Worm (Caenorhabditis elegans) whole organism, L4 larva: Measurements from ENCODE around the gene col-124.

Experiments
- F26F4.8 ChIP-seq: fragments of 200-800 bp; sonication (Bioruptor generic); conservative IDR thresholded peaks from 2 replicates; pipeline ENCODE4 v1.3.6; 2022; ENCODE audit warnings: missing genetic modification characterization, missing compliant biosample characterization
- F37D6.2 ChIP-seq: sonication (generic microtip); optimal IDR thresholded peaks from 2 replicates; lab custom pipeline; 2016; ENCODE audit warnings: mild to moderate bottlenecking, missing genetic modification characterization, missing compliant biosample characterization
- R02D3.7 ChIP-seq: fragments of 150-350 bp; sonication (generic microtip); optimal IDR thresholded peaks from 3 replicates; lab custom pipeline; 2014; ENCODE audit warnings: missing biosample characterization, missing genetic modification characterization
- Y5F2A.4 ChIP-seq: fragments of 200-800 bp; sonication (Bioruptor generic); optimal IDR thresholded peaks from 2 replicates; lab custom pipeline; 2018; ENCODE audit warnings: mild to moderate bottlenecking, missing genetic modification characterization, missing compliant biosample characterization
- ZK546.5 ChIP-seq, 2 experiments: sonication (generic microtip); optimal IDR thresholded peaks; 2 replicates each; lab custom pipeline; 2017; ENCODE audit warnings: missing biosample characterization in 2 of 2, missing genetic modification characterization in 2 of 2
- ama-1 ChIP-seq: fragments of 150-350 bp; optimal IDR thresholded peaks from 2 replicates; lab custom pipeline; 2014; ENCODE audit warnings: inconsistent platforms, mixed read lengths
- arid-1 ChIP-seq: fragments of 200-800 bp; sonication (Bioruptor generic); conservative IDR thresholded peaks from 2 replicates; pipeline ENCODE4 v1.3.6; 2022; ENCODE audit warnings: missing genetic modification reagents, missing genetic modification characterization, missing compliant biosample characterization
- attf-4 ChIP-seq: sonication (generic microtip); optimal IDR thresholded peaks from 3 replicates; lab custom pipeline; 2017; ENCODE audit warnings: missing biosample characterization, missing genetic modification characterization
- ceh-20 ChIP-seq: fragments of 200-800 bp; sonication (Bioruptor generic); IDR thresholded peaks from 2 replicates; pipeline ENCODE4 v1.3.6; 2022; ENCODE audit warnings: missing genetic modification reagents, missing genetic modification characterization, missing compliant biosample characterization
- ceh-32 ChIP-seq: sonication (generic microtip); optimal IDR thresholded peaks from 2 replicates; lab custom pipeline; 2016; ENCODE audit warnings: mild to moderate bottlenecking, missing genetic modification characterization, missing compliant biosample characterization; ENCODE audit not compliant: poor library complexity
- ceh-82 ChIP-seq: sonication (generic microtip); optimal IDR thresholded peaks from 2 replicates; lab custom pipeline; 2017; ENCODE audit warnings: missing biosample characterization, missing genetic modification characterization
- ces-1 ChIP-seq: fragments of 150-350 bp; sonication (generic microtip); optimal IDR thresholded peaks from 4 replicates; lab custom pipeline; 2014; ENCODE audit warnings: missing biosample characterization, missing genetic modification reagents, missing genetic modification characterization
- ctbp-1 ChIP-seq: fragments of 200-800 bp; sonication (Bioruptor generic); IDR thresholded peaks from 2 replicates; pipeline ENCODE4 v1.3.6; 2022; ENCODE audit warnings: missing genetic modification reagents, missing genetic modification characterization, missing compliant biosample characterization
- daf-12 ChIP-seq: fragments of 150-350 bp; optimal IDR thresholded peaks from 2 replicates; lab custom pipeline; 2014; ENCODE audit warnings: missing biosample characterization, missing genetic modification reagents, missing genetic modification characterization
- daf-16 ChIP-seq, 3 experiments: sonication (generic microtip); optimal IDR thresholded peaks; 2 replicates each; lab custom pipeline; 2016 to 2017; ENCODE audit warnings: missing genetic modification characterization in 3 of 3, missing genetic modification reagents in 3 of 3, mild to moderate bottlenecking in 2 of 3, missing compliant biosample characterization in 2 of 3, missing biosample characterization in 1 of 3, moderate library complexity in 1 of 3
- dmd-8 ChIP-seq: fragments of 200-800 bp; sonication (Bioruptor generic); IDR thresholded peaks from 2 replicates; pipeline ENCODE4 v1.3.6; 2022; ENCODE audit warnings: missing genetic modification characterization, missing compliant biosample characterization
- dpl-1 ChIP-seq: fragments of 150-350 bp; optimal IDR thresholded peaks from 2 replicates; lab custom pipeline; 2014; ENCODE audit warnings: missing biosample characterization, missing genetic modification reagents, missing genetic modification characterization
- duxl-1 ChIP-seq: sonication (generic microtip); optimal IDR thresholded peaks from 2 replicates; lab custom pipeline; 2016; ENCODE audit warnings: mild to moderate bottlenecking, missing genetic modification characterization, moderate library complexity, missing compliant biosample characterization; ENCODE audit not compliant: poor library complexity
- dve-1 ChIP-seq: sonication (generic microtip); optimal IDR thresholded peaks from 2 replicates; lab custom pipeline; 2017; ENCODE audit warnings: antibody characterized with exemption, mild to moderate bottlenecking, missing genetic modification characterization, missing compliant biosample characterization; ENCODE audit not compliant: insufficient read depth
- hlh-11 ChIP-seq: fragments of 200-800 bp; sonication (Bioruptor generic); optimal IDR thresholded peaks from 2 replicates; lab custom pipeline; 2018; ENCODE audit warnings: mild to moderate bottlenecking, missing genetic modification characterization, missing compliant biosample characterization
- hlh-30 ChIP-seq: sonication (generic microtip); optimal IDR thresholded peaks from 2 replicates; lab custom pipeline; 2017; ENCODE audit warnings: antibody characterized with exemption, mild to moderate bottlenecking, missing genetic modification characterization, missing compliant biosample characterization; ENCODE audit not compliant: insufficient read depth
- hmg-1.1 ChIP-seq: fragments of 200-800 bp; sonication (Bioruptor generic); IDR thresholded peaks from 2 replicates; pipeline ENCODE4 v1.3.6; 2022; ENCODE audit warnings: missing genetic modification reagents, missing genetic modification characterization, missing compliant biosample characterization
- lim-7 ChIP-seq: fragments of 200-800 bp; sonication (Bioruptor generic); IDR thresholded peaks from 2 replicates; pipeline ENCODE4 v1.3.6; 2022; ENCODE audit warnings: missing genetic modification characterization, missing compliant biosample characterization
- lin-1 ChIP-seq: fragments of 200-800 bp; sonication (Bioruptor generic); IDR thresholded peaks from 2 replicates; pipeline ENCODE4 v1.3.6; 2022; ENCODE audit warnings: missing genetic modification reagents, missing genetic modification characterization, missing compliant biosample characterization
- lin-13 ChIP-seq: fragments of 150-350 bp; optimal IDR thresholded peaks from 2 replicates; lab custom pipeline; 2014; ENCODE audit warnings: missing biosample characterization, missing genetic modification reagents, missing genetic modification characterization
- lin-15B ChIP-seq: fragments of 150-350 bp; sonication (generic microtip); optimal IDR thresholded peaks from 3 replicates; lab custom pipeline; 2014; ENCODE audit warnings: missing biosample characterization, missing genetic modification characterization
- lin-39 ChIP-seq: fragments of 150-350 bp; optimal IDR thresholded peaks from 2 replicates; lab custom pipeline; 2014; ENCODE audit warnings: missing biosample characterization, missing genetic modification reagents, missing genetic modification characterization
- lir-3 ChIP-seq: sonication (generic microtip); optimal IDR thresholded peaks from 2 replicates; lab custom pipeline; 2016; ENCODE audit warnings: mild to moderate bottlenecking, missing genetic modification characterization, missing compliant biosample characterization
- lsy-2 ChIP-seq, 2 experiments: fragments of 150-350 bp in 1 of 2; sonication (generic microtip) in 1 of 2; optimal IDR thresholded peaks; 2 replicates each; lab custom pipeline; 2014 to 2017; ENCODE audit warnings: missing biosample characterization in 2 of 2, missing genetic modification characterization in 2 of 2
- madf-5 ChIP-seq, 2 experiments: fragments of 200-800 bp; sonication (Bioruptor generic); IDR thresholded peaks; 2 replicates each; pipeline ENCODE4 v1.3.6; 2022; ENCODE audit warnings: missing compliant biosample characterization in 2 of 2, missing genetic modification characterization in 2 of 2
- madf-9 ChIP-seq: fragments of 200-800 bp; sonication (Bioruptor generic); conservative IDR thresholded peaks from 2 replicates; pipeline ENCODE4 v1.3.6; 2022; ENCODE audit warnings: missing genetic modification reagents, missing genetic modification characterization, missing compliant biosample characterization
- mdt-29 ChIP-seq: fragments of 200-800 bp; sonication (Bioruptor generic); IDR thresholded peaks from 2 replicates; pipeline ENCODE4 v1.3.6; 2022; ENCODE audit warnings: missing genetic modification reagents, missing genetic modification characterization, missing compliant biosample characterization
- mes-2 ChIP-seq: sonication (generic microtip); optimal IDR thresholded peaks from 2 replicates; lab custom pipeline; 2016; ENCODE audit warnings: missing genotype, mild to moderate bottlenecking, missing genetic modification characterization, missing compliant biosample characterization; ENCODE audit not compliant: poor library complexity, severe bottlenecking
- mxl-2 ChIP-seq: fragments of 200-800 bp; sonication (Bioruptor generic); conservative IDR thresholded peaks from 2 replicates; pipeline ENCODE4 v1.3.6; 2022; ENCODE audit warnings: missing genetic modification reagents, missing genetic modification characterization, missing compliant biosample characterization
- mxl-3 ChIP-seq: fragments of 200-800 bp; sonication (Bioruptor generic); optimal IDR thresholded peaks from 2 replicates; lab custom pipeline; 2018; ENCODE audit warnings: mild to moderate bottlenecking, missing genetic modification characterization, missing compliant biosample characterization
- nhr-10 ChIP-seq: fragments of 150-350 bp; optimal IDR thresholded peaks from 2 replicates; lab custom pipeline; 2014; ENCODE audit warnings: missing biosample characterization, missing genetic modification characterization
- nhr-42 ChIP-seq: fragments of 200-800 bp; sonication (Bioruptor generic); IDR thresholded peaks from 2 replicates; pipeline ENCODE4 v1.3.6; 2022; ENCODE audit warnings: missing genetic modification characterization, missing compliant biosample characterization
- nhr-6 ChIP-seq: fragments of 150-350 bp; optimal IDR thresholded peaks from 2 replicates; lab custom pipeline; 2014; ENCODE audit warnings: missing biosample characterization, missing genetic modification characterization
- nhr-77 ChIP-seq: fragments of 150-350 bp; optimal IDR thresholded peaks from 2 replicates; lab custom pipeline; 2014; ENCODE audit warnings: missing biosample characterization, missing genetic modification characterization
- pqm-1 ChIP-seq: sonication (generic microtip); optimal IDR thresholded peaks from 2 replicates; lab custom pipeline; 2017; ENCODE audit warnings: missing biosample characterization, missing genetic modification characterization
- rbr-2 ChIP-seq: sonication (generic microtip); optimal IDR thresholded peaks from 2 replicates; lab custom pipeline; 2016; ENCODE audit warnings: missing genotype, missing genetic modification characterization, missing compliant biosample characterization
- saeg-2 ChIP-seq: fragments of 200-800 bp; sonication (Bioruptor generic); IDR thresholded peaks from 2 replicates; pipeline ENCODE4 v1.3.6; 2022; ENCODE audit warnings: missing genetic modification reagents, missing genetic modification characterization, missing compliant biosample characterization
- skn-1 ChIP-seq: fragments of 150-350 bp; optimal IDR thresholded peaks from 2 replicates; lab custom pipeline; 2014; ENCODE audit warnings: missing biosample characterization, missing genetic modification characterization
- snpc-1.2 ChIP-seq: fragments of 200-800 bp; sonication (Bioruptor generic); IDR thresholded peaks from 2 replicates; pipeline ENCODE4 v1.3.6; 2022; ENCODE audit warnings: missing genetic modification reagents, missing genetic modification characterization, missing compliant biosample characterization
- spr-1 ChIP-seq: sonication (generic microtip); optimal IDR thresholded peaks from 2 replicates; lab custom pipeline; 2016; ENCODE audit warnings: mild to moderate bottlenecking, missing genetic modification characterization, missing compliant biosample characterization
- unc-130 ChIP-seq: sonication (generic microtip); optimal IDR thresholded peaks from 2 replicates; lab custom pipeline; 2016; ENCODE audit warnings: missing genetic modification reagents, missing genetic modification characterization, missing compliant biosample characterization
- unc-39 ChIP-seq: sonication (generic microtip); optimal IDR thresholded peaks from 2 replicates; lab custom pipeline; 2017; ENCODE audit warnings: missing biosample characterization, missing genetic modification characterization
- zip-2 ChIP-seq: fragments of 150-350 bp; optimal IDR thresholded peaks from 2 replicates; lab custom pipeline; 2014; ENCODE audit warnings: missing biosample characterization, missing genetic modification characterization

Gene col-124

DNA sequence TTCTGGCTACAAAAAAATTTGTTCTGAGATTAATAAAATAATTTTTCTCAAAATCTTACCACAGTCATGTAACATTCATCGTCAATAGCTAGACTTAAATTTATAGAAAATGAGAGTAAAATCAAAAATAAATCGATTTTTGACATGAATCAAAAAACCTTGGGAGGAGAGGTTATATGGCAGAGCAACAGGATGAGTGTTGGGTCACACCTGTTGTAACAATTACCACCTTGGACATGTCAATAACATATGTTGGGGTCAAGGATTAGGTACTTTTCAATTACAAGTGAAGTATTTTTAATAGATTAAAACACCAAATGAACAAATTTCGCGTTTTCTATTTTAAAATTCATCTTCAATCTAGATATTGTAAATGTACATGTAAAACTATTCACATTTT, 25.4 kb downstream of the col-124 start, which contains the start of gene lipl-7:
TSS of gene lipl-7 (minus strand) at position 165 of the 400 bp plus-strand sequence.
- TF ChIP-seq madf-5 (GFP tag; IDR thresholded peaks at IDR 0.05; lab: Robert Waterston, UW) (no peak), ZK546.5 (tag; optimal IDR thresholded peaks at IDR 0.05; lab: Kevin White, UChicago) (no peak), daf-12 (no peak), dmd-8 (GFP tag; lab: Robert Waterston, UW) (no peak), ceh-82 (tag; lab: Kevin White, UChicago) (no peak), ama-1 (lab: Kevin White, UChicago) (no peak)

DNA sequence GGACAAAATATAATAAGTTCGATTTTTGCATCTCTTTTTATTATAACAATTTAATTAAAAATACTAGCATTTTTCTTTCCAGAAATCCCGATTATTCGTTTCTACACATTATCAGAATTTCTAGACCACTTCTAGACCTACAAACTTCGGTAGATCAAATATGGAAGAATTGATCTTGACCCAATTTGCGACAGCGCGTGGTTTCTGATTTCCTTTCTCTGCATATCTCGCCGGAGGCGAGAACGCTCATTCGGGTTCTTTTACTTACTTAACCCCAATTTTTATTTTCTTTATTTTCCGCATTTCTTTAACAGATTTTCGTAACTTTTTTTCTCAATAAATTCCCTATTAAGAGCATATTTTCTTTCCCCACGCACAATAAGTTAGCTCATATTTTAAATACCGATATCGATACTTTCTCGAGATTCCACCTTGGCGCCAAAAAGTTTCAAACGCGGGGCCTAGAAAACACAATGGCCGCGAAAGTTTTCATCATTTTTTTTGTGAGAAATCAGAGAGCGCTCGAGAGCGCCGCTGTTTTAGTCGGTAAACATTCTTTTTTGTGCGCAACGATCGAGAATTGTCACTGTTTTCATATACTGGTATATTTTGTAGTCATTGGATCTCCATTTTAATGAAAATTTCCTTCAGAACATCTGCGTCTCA, 26.3 kb downstream of the col-124 start:
- TF ChIP-seq Y5F2A.4 (GFP tag; lab: Kevin White, UChicago): no peak
- no peak for TF ChIP-seq duxl-1 (tag; lab: Kevin White, UChicago)
- TF ChIP-seq dve-1: no peak
- TF ChIP-seq hlh-30: no peak
- no peak for TF ChIP-seq ctbp-1 (GFP tag; lab: Robert Waterston, UW)
- TF ChIP-seq nhr-10 (tag; lab: Kevin White, UChicago): no peak
- TF ChIP-seq lin-15B: no peak
- TF ChIP-seq unc-39 (tag; lab: Kevin White, UChicago): no peak
- peak; percentile 83 for TF ChIP-seq mes-2 (tag; lab: Kevin White, UChicago)
- TF ChIP-seq nhr-6 (tag; lab: Kevin White, UChicago): peak; percentile 6
- no peak for TF ChIP-seq rbr-2
- no peak for TF ChIP-seq nhr-77
- no peak for TF ChIP-seq ces-1
- TF ChIP-seq mdt-29: no peak
- no peak for TF ChIP-seq pqm-1 (tag; lab: Kevin White, UChicago)
- TF ChIP-seq spr-1 (tag; lab: Kevin White, UChicago): no peak
- TF ChIP-seq lin-13 (GFP tag; lab: Kevin White, UChicago): no peak
- TF ChIP-seq dpl-1 (GFP tag; lab: Kevin White, UChicago): peak; percentile 71
- no peak for TF ChIP-seq ceh-32 (tag; lab: Kevin White, UChicago)
- 0 out of 2 replicates have a peak, but pooled peaks have one; percentile 21 for TF ChIP-seq madf-9
- TF ChIP-seq lir-3 (tag; lab: Kevin White, UChicago): no peak
- TF ChIP-seq hlh-11 (tag; lab: Kevin White, UChicago): no peak
- TF ChIP-seq attf-4 (tag; lab: Kevin White, UChicago): no peak
- TF ChIP-seq F37D6.2 (tag; lab: Kevin White, UChicago): no peak
- no peak for TF ChIP-seq nhr-42 (GFP tag; lab: Robert Waterston, UW)
- TF ChIP-seq dmd-8 (GFP tag; lab: Robert Waterston, UW): no peak
- no peak for TF ChIP-seq skn-1
- TF ChIP-seq mxl-3 (GFP tag; lab: Kevin White, UChicago): no peak
- no peak for TF ChIP-seq lin-1 (GFP tag; lab: Robert Waterston, UW)
- TF ChIP-seq lin-39: no peak
- no peak for TF ChIP-seq R02D3.7 (tag; lab: Kevin White, UChicago)
- no peak for TF ChIP-seq daf-16 (GFP tag; optimal IDR thresholded peaks at IDR 0.05; lab: Kevin White, UChicago)
- TF ChIP-seq daf-16 (tag; optimal IDR thresholded peaks at IDR 0.05; lab: Kevin White, UChicago): no peak
- TF ChIP-seq saeg-2 (GFP tag; lab: Robert Waterston, UW): no peak
- no peak for TF ChIP-seq snpc-1.2 (GFP tag; lab: Robert Waterston, UW)
- peak; percentile 32 for TF ChIP-seq unc-130 (GFP tag; lab: Kevin White, UChicago)
- TF ChIP-seq lim-7: no peak
- no peak for TF ChIP-seq mxl-2 (GFP tag; lab: Robert Waterston, UW)
- TF ChIP-seq F26F4.8 (GFP tag; lab: Robert Waterston, UW): no peak
- no peak for TF ChIP-seq ceh-20
- TF ChIP-seq arid-1: no peak
- no peak for TF ChIP-seq lsy-2 (tag; optimal IDR thresholded peaks at IDR 0.05; lab: Kevin White, UChicago)
- no peak for TF ChIP-seq zip-2 (tag; lab: Kevin White, UChicago)
- no peak for TF ChIP-seq madf-5 (GFP tag; IDR thresholded peaks at IDR 0.05; lab: Robert Waterston, UW)
- 0 out of 2 replicates have a peak, but pooled peaks have one; percentile 5 for TF ChIP-seq hmg-1.1 (GFP tag; lab: Robert Waterston, UW)
